Worm (Caenorhabditis elegans) whole organism, midembryonic: ENCODE data around the gene C29A12.6.

Source experiments
- T22C8.4 ChIP-seq: fragments of 200-800 bp; sonication (Bioruptor generic); IDR thresholded peaks from 2 replicates; pipeline ENCODE4 v1.3.6; 2022; ENCODE audit warnings: missing genetic modification characterization, missing compliant biosample characterization
- cog-1 ChIP-seq: sonication (generic microtip); optimal IDR thresholded peaks from 2 replicates; lab custom pipeline; 2016; ENCODE audit warnings: missing genetic modification characterization, missing compliant biosample characterization
- flt-1 ChIP-seq: fragments of 200-800 bp; sonication (Bioruptor generic); IDR thresholded peaks from 2 replicates; pipeline ENCODE4 v1.3.6; 2022; ENCODE audit warnings: missing genetic modification characterization, missing compliant biosample characterization
- klf-2 ChIP-seq: fragments of 200-800 bp; sonication (Bioruptor generic); conservative IDR thresholded peaks from 2 replicates; pipeline ENCODE4 v1.3.6; 2022; ENCODE audit warnings: missing genetic modification reagents, missing genetic modification characterization, missing compliant biosample characterization
- med-1 ChIP-seq: sonication (generic microtip); optimal IDR thresholded peaks from 2 replicates; lab custom pipeline; 2017; ENCODE audit warnings: missing genetic modification characterization, mild to moderate bottlenecking, missing compliant biosample characterization, antibody characterized with exemption, missing genetic modification reagents; ENCODE audit not compliant: insufficient read depth
- ref-1 ChIP-seq: fragments of 200-800 bp; sonication (Bioruptor generic); conservative IDR thresholded peaks from 2 replicates; pipeline ENCODE4 v1.3.6; 2022; ENCODE audit warnings: missing genetic modification reagents, missing genetic modification characterization, missing compliant biosample characterization
- tab-1 ChIP-seq: fragments of 200-800 bp; sonication (Bioruptor generic); IDR thresholded peaks from 2 replicates; pipeline ENCODE4 v1.3.6; 2022; ENCODE audit warnings: missing genetic modification characterization, missing compliant biosample characterization
- ztf-23 ChIP-seq: fragments of 200-800 bp; sonication (Bioruptor generic); IDR thresholded peaks from 2 replicates; pipeline ENCODE4 v1.3.6; 2022; ENCODE audit warnings: missing genetic modification reagents, missing genetic modification characterization, missing compliant biosample characterization
- ztf-29 ChIP-seq: fragments of 200-800 bp; sonication (Bioruptor generic); IDR thresholded peaks from 2 replicates; pipeline ENCODE4 v1.3.6; 2022; ENCODE audit warnings: missing genetic modification reagents, missing genetic modification characterization, missing compliant biosample characterization

Gene C29A12.6

ce11 chrV:10866340-10866739 lies 19.3 kb downstream of the C29A12.6 start:
- peak; percentile 23; the same call in 1 of the 2 replicates for TF ChIP-seq flt-1 (GFP tag; lab: Robert Waterston, UW)

- no peak for TF ChIP-seq tab-1
These were observed 20.6 kb downstream of the C29A12.6 start for ce11 chrV:10867586-10867985.

DNA sequence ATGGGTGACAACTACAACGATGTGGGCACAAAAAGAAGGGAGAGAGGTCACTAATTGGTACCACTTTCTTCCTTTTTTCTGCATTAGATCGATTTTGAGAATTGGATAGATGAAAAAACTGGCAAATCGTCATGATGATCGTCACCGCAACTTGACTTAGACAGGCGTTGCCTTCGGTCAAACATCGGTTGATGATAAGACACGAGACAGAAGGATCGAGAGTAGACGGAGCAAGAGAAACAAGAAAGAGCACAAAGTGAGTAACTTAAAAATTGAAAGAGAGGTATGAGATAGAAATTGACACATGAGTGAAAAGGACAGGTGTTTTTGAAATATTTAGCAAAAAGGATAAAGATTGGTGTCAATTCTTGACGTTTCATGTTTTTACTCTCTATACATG lies 23.1 kb downstream of the C29A12.6 start:
- TF ChIP-seq med-1 (GFP tag; lab: Kevin White, UChicago) (no peak), tab-1 (no peak), ref-1 (GFP tag; lab: Robert Waterston, UW) (no peak), flt-1 (GFP tag; lab: Robert Waterston, UW) (no peak), T22C8.4 (GFP tag; lab: Robert Waterston, UW) (no peak), cog-1 (tag; lab: Kevin White, UChicago) (no peak), ztf-29 (no peak), klf-2 (GFP tag; lab: Robert Waterston, UW) (no peak), ztf-23 (GFP tag; lab: Robert Waterston, UW) (no peak)

- TF ChIP-seq cog-1 (tag; lab: Kevin White, UChicago), result no peak
These were observed 24.5 kb downstream of the C29A12.6 start for ce11 chrV:10871457-10871861.

- TF ChIP-seq ztf-29, result no peak
- no peak for TF ChIP-seq med-1 (GFP tag; lab: Kevin White, UChicago)
- no peak for TF ChIP-seq flt-1 (GFP tag; lab: Robert Waterston, UW)
- no peak for TF ChIP-seq cog-1 (tag; lab: Kevin White, UChicago)
- no peak for TF ChIP-seq klf-2 (GFP tag; lab: Robert Waterston, UW)
- TF ChIP-seq tab-1, result no peak
- no peak for TF ChIP-seq ref-1 (GFP tag; lab: Robert Waterston, UW)
- TF ChIP-seq ztf-23 (GFP tag; lab: Robert Waterston, UW), result no peak
- no peak for TF ChIP-seq T22C8.4 (GFP tag; lab: Robert Waterston, UW)
These were observed 26.2 kb downstream of the C29A12.6 start for ce11 chrV:10873190-10873589.

ce11 chrV:10874938-10875599 lies 28.1 kb downstream of the C29A12.6 start:
- TF ChIP-seq ztf-23 (GFP tag; lab: Robert Waterston, UW) (no peak), ref-1 (GFP tag; lab: Robert Waterston, UW) (no peak), ztf-29 (no peak), klf-2 (GFP tag; lab: Robert Waterston, UW) (no peak), cog-1 (tag; lab: Kevin White, UChicago) (no peak), med-1 (GFP tag; lab: Kevin White, UChicago) (no peak), T22C8.4 (GFP tag; lab: Robert Waterston, UW) (no peak), flt-1 (GFP tag; lab: Robert Waterston, UW) (no peak), tab-1 (no peak)

DNA sequence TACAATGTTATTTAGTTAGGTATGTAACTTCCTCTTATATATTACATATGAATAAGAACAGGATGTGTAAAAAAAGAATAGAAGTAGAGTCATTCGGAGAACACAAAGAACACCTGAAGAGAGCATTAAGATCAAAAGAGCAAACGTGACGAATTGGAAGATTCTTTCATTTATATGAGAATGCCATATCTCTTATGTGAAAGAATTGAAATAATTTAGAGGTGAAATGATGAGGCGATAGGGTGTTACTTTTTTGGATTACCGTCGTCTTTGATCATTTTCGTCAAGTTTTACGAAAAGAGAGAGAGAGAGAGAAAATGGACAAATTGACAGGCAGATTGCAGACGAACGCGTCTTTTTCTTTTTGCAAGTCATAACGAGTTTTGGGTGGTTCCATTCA lies 29.5 kb downstream of the C29A12.6 start:
- TF ChIP-seq ztf-29 (no peak), cog-1 (tag; lab: Kevin White, UChicago) (no peak), klf-2 (GFP tag; lab: Robert Waterston, UW) (no peak), ref-1 (GFP tag; lab: Robert Waterston, UW) (no peak)

DNA sequence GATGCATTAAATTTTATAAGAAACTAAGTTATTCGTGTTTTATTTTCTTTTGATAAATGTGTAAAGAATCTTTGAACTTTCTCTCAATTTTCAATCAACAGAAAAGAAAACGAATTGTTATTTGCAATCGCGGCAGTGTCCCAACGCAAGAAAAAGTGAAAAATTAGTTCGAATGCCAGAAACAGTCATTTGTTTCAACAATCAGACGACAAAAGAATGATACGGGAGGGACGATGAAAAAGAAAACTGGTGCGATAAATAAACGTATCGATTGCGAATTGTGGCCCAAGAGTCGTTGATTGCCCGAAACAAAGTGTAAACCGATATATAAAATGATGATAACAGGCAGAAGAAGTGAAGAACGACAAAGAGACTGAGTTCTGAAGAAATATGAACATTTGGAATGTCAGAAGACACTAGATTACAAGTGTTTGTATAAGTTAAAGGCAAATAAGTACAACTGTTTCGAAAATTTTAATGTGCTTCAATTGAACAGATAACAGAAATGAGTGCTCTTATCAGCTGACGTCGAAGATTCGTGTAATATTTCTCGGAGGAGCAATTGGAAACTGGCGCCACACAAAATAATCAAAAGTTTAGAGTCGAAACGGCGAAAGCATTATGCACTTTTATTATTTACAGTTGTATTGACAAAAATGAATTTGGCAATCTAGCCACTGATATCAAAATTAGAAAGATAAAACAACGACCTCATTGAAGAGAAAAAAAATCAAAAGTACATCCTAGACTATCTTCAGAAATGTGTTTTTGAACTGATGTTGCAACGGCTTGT lies 31.0 kb downstream of the C29A12.6 start:
- TF ChIP-seq klf-2 (GFP tag; lab: Robert Waterston, UW), result no peak
- TF ChIP-seq med-1 (GFP tag; lab: Kevin White, UChicago), result no peak
- TF ChIP-seq ztf-29, result no peak
- no peak for TF ChIP-seq T22C8.4 (GFP tag; lab: Robert Waterston, UW)
- no peak for TF ChIP-seq ztf-23 (GFP tag; lab: Robert Waterston, UW)
- TF ChIP-seq ref-1 (GFP tag; lab: Robert Waterston, UW), result no peak

DNA sequence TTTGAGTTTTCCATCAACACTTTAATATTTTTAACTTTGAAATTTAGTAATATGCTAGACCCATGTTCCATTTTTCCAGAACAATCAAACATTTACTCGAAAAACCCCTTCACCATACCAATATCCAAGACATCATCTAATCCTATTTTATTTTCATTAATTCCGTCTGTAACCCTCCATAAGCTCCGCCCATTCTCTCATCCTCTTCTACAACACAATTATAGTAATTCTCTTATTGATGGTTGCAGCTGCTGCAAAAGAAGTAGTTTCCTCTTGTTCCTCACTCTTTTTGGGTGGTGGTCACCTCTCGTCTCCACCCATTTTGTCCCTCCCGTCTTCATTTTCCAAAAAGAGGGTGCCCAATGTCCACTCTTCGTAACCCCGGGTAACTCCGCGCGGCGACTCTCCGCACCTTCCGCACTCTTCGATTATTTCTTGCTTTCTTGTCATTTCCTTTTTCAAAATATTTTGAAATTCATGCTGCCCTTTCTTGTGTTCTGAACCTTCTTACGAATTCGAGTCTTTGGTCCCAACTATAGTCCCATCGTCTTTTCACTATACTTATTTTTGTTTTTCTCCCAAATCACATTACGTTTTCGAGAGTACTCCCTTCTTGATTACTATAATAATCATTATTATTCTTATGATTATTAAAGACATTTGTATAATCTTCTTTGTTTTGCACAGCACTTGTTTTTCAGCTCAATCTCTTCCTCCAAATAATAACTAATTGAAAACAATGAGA lies 33.3 kb downstream of the C29A12.6 start, which contains the start of gene F32D8.1:
F32D8.1 (plus strand) TSS at position 695 of the 745 bp plus-strand sequence.
- TF ChIP-seq cog-1 (tag; lab: Kevin White, UChicago) (no peak), klf-2 (GFP tag; lab: Robert Waterston, UW) (no peak), med-1 (GFP tag; lab: Kevin White, UChicago) (no peak), flt-1 (GFP tag; lab: Robert Waterston, UW) (no peak), T22C8.4 (GFP tag; lab: Robert Waterston, UW) (no peak), ref-1 (GFP tag; lab: Robert Waterston, UW) (no peak), tab-1 (no peak)

- no peak for TF ChIP-seq T22C8.4 (GFP tag; lab: Robert Waterston, UW)
- no peak for TF ChIP-seq ref-1 (GFP tag; lab: Robert Waterston, UW)
These were observed 36.5 kb downstream of the C29A12.6 start, which contains the start of gene F32D8.2 for ce11 chrV:10883478-10883877. Gene F32D8.2, plus strand, starts transcription at chrV:10883778.
